Worm (Caenorhabditis elegans) whole organism, late embryonic: ENCODE results near the gene ZK1251.3.

Experiments
- che-1 ChIP-seq: sonication (generic microtip); optimal IDR thresholded peaks from 2 replicates; lab custom pipeline; 2016; ENCODE audit warnings: mild to moderate bottlenecking, missing genetic modification characterization, missing compliant biosample characterization
- ets-4 ChIP-seq: sonication (generic microtip); optimal IDR thresholded peaks from 2 replicates; lab custom pipeline; 2016; ENCODE audit warnings: missing genetic modification characterization, missing compliant biosample characterization
- fkh-10 ChIP-seq: fragments of 150-350 bp; optimal IDR thresholded peaks from 2 replicates; lab custom pipeline; 2014; ENCODE audit warnings: missing biosample characterization, missing genetic modification reagents, missing genetic modification characterization
- madf-2 ChIP-seq: sonication (generic microtip); optimal IDR thresholded peaks from 2 replicates; lab custom pipeline; 2017; ENCODE audit warnings: missing genetic modification characterization, missing compliant biosample characterization
- nfya-1 ChIP-seq: sonication (generic microtip); optimal IDR thresholded peaks from 2 replicates; lab custom pipeline; 2017; ENCODE audit warnings: missing genetic modification characterization, mild to moderate bottlenecking, missing compliant biosample characterization, antibody characterized with exemption, moderate library complexity
- nhr-11 ChIP-seq: fragments of 150-350 bp; optimal IDR thresholded peaks from 2 replicates; lab custom pipeline; 2014; ENCODE audit warnings: missing biosample characterization, missing genetic modification characterization
- pha-2 ChIP-seq: sonication (generic microtip); optimal IDR thresholded peaks from 2 replicates; lab custom pipeline; 2017; ENCODE audit warnings: mild to moderate bottlenecking, missing genetic modification characterization, missing compliant biosample characterization
- pros-1 ChIP-seq: fragments of 150-350 bp; optimal IDR thresholded peaks from 2 replicates; lab custom pipeline; 2014; ENCODE audit warnings: missing biosample characterization, missing genetic modification reagents, missing genetic modification characterization
- tbx-2 ChIP-seq: sonication (generic microtip); optimal IDR thresholded peaks from 2 replicates; lab custom pipeline; 2016; ENCODE audit warnings: missing genetic modification characterization, missing compliant biosample characterization
- unc-42 ChIP-seq: sonication (generic microtip); optimal IDR thresholded peaks from 2 replicates; lab custom pipeline; 2016; ENCODE audit warnings: missing genotype, missing genetic modification characterization, missing compliant biosample characterization
- unc-86 ChIP-seq: sonication (generic microtip); optimal IDR thresholded peaks from 2 replicates; lab custom pipeline; 2016; ENCODE audit warnings: missing genetic modification characterization, missing compliant biosample characterization

ce11 chrIV:9709887-9710286 lies 26.4 kb downstream of the ZK1251.3 start, which contains the start of gene nhr-38:
- no peak for TF ChIP-seq tbx-2 (tag; lab: Kevin White, UChicago)
- no peak for TF ChIP-seq nfya-1 (tag; lab: Kevin White, UChicago)
- no peak for TF ChIP-seq unc-42
- no peak for TF ChIP-seq nhr-11 (tag; lab: Kevin White, UChicago)
- no peak for TF ChIP-seq fkh-10 (GFP tag; lab: Kevin White, UChicago)
- TF ChIP-seq pha-2 (tag; lab: Kevin White, UChicago), result no peak
- TF ChIP-seq che-1 (tag; lab: Kevin White, UChicago), result no peak
- TF ChIP-seq pros-1 (tag; lab: Kevin White, UChicago), result no peak
- TF ChIP-seq ets-4 (tag; lab: Kevin White, UChicago), result no peak
- TF ChIP-seq unc-86 (tag; lab: Kevin White, UChicago), result no peak
- no peak for TF ChIP-seq madf-2
